Fruit fly (Drosophila melanogaster) whole organism, adult: ENCODE measurements around the gene P5CDh1.

Experiments
- CG14711 ChIP-seq: fragments of 200-800 bp; sonication (Bioruptor generic); optimal IDR thresholded peaks from 2 replicates; lab custom pipeline; 2018; ENCODE audit warnings: missing biosample characterization, mild to moderate bottlenecking, missing genetic modification characterization, moderate library complexity
- CG1620 ChIP-seq: fragments of 200-800 bp; sonication (Bioruptor generic); optimal IDR thresholded peaks from 2 replicates; lab custom pipeline; 2016; ENCODE audit warnings: missing biosample characterization, missing genetic modification characterization
- CG5204 ChIP-seq: fragments of 200-800 bp; sonication (Bioruptor generic); optimal IDR thresholded peaks from 2 replicates; lab custom pipeline; 2016; ENCODE audit warnings: missing biosample characterization, missing genetic modification characterization
- Clk ChIP-seq: fragments of 200-800 bp; sonication (Bioruptor generic); optimal IDR thresholded peaks from 2 replicates; lab custom pipeline; 2017; ENCODE audit warnings: missing biosample characterization, missing genetic modification characterization
- bab1 ChIP-seq: fragments of 200-800 bp; sonication (Bioruptor generic); optimal IDR thresholded peaks from 3 replicates; lab custom pipeline; 2019; ENCODE audit warnings: missing biosample characterization, mild to moderate bottlenecking, missing genetic modification characterization, moderate library complexity
- cic ChIP-seq: fragments of 200-800 bp; sonication (Bioruptor generic); optimal IDR thresholded peaks from 2 replicates; lab custom pipeline; 2017; ENCODE audit warnings: missing biosample characterization, mild to moderate bottlenecking, missing genetic modification characterization, moderate library complexity
- kay ChIP-seq: fragments of 200-800 bp; sonication (Bioruptor generic); peaks from one replicate; lab custom pipeline; 2016; ENCODE audit warnings: missing biosample characterization, missing genetic modification characterization, borderline replicate concordance
- ovo ChIP-seq: fragments of 200-800 bp; sonication (Bioruptor generic); optimal IDR thresholded peaks from 2 replicates; lab custom pipeline; 2016; ENCODE audit warnings: missing biosample characterization, missing genetic modification characterization
- pad ChIP-seq: fragments of 200-800 bp; sonication (Bioruptor generic); optimal IDR thresholded peaks from 3 replicates; lab custom pipeline; 2017; ENCODE audit warnings: missing biosample characterization, missing genetic modification characterization, mild to moderate bottlenecking, moderate library complexity, missing genetic modification reagents
- tj ChIP-seq: fragments of 200-800 bp; sonication (Bioruptor generic); optimal IDR thresholded peaks from 3 replicates; lab custom pipeline; 2017; ENCODE audit warnings: missing biosample characterization, mild to moderate bottlenecking, missing genetic modification characterization, moderate library complexity

DNA sequence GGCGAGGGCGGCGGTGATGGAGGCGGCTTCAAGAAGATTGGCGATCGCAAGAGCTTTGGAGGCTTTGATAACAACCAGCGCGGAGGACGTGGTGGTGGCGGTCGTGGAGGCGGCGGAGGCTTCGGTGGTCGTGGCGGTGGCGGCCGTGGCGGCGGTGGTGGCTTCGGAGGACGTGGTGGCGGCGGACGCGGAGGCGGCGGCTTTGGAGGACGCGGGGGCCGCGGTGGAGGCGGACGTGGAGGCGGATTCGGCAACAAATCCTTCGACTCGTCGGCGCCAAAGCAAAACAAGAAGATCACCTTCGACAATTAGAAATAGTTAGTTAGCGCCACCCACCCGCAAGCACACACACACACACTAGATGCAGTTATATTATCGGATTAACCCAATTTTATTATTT, 5.6 kb downstream of the P5CDh1 start:
- TF ChIP-seq CG14711 (tag; lab: Kevin White, UChicago) (no peak), pad (GFP tag; lab: Kevin White, UChicago) (no peak), Clk (GFP tag; lab: Kevin White, UChicago) (no peak), tj (GFP tag; lab: Kevin White, UChicago) (no peak), bab1 (GFP tag; lab: Kevin White, UChicago) (no peak), CG5204 (GFP tag; lab: Kevin White, UChicago) (no peak), cic (GFP tag; lab: Kevin White, UChicago) (no peak), kay (no peak), ovo (GFP tag; lab: Kevin White, UChicago) (no peak), CG1620 (GFP tag; lab: Kevin White, UChicago) (no peak)
